Worm (Caenorhabditis elegans): Measurements from ENCODE around the gene Y40H7A.11.

The Y40H7A.11 gene

DNA sequence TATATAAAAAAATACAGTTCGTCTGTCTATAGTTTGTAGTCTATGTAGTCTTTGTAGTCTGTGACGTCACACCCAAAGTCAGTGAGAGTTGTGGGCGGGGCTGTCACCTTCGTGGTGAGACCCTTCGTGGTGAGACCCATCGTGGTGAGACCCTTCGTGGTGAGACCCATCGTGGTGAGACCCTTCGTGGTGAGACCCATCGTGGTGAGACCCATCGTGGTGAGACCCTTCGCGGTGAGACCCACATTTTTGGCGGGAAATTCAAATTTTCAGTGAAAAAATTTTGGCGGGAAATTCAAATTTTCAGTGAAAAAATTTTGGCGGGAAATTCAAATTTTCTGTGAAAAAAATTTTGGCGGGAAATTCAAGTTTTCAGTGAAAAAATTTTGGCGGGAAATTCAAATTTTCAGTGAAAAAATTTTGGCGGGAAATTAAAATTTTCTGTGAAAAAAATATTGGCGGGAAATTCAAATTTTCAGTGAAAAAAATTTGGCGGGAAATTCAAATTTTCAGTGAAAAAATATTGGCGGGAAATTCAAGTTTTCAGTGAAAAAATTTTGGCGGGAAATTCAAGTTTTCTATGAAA lies 31.8 kb downstream of the Y40H7A.11 start:
- TF ChIP-seq Y75B8A.6 (GFP tag; IDR thresholded peaks at IDR 0.05): 0 out of 2 replicates have a peak, but pooled peaks have one; percentile 18
- 0 out of 2 replicates have a peak, but pooled peaks have one; percentile 15 for TF ChIP-seq tag-97 (GFP tag; IDR thresholded peaks at IDR 0.05)
- 0 out of 2 replicates have a peak, but pooled peaks have one; percentile 44 for TF ChIP-seq F44E2.7 (GFP tag; IDR thresholded peaks at IDR 0.05)

DNA sequence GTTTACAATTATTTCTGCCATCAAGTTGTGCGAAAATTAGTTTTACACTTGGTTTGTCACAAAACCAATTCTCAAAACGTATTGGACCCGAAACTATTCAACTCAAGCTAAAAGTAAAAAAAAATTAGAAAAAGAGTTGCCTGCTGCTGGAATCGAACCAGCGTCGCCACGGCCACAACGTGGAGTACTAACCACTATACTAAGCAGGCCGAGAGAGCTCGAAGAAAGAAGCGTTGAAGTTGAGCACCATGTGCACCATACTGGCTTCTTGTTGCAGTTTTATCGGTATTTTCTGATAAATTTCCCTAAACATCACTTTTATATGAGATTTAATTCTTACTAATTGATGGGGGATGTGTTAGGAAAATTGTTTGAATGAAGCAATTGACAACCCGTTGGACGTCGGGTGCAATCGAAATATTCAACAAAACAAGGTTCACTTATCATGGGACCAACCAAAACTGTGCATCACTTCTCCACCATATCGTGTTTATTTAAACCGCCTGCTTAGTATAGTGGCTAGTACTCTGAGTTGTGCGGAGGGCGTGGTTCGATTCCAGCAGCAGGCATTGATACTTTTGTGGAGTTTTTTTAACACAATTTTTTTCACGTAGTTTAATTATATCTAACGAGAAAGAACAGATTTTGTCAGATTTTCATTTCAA lies 32.5 kb downstream of the Y40H7A.11 start:
- peak; percentile 53 for TF ChIP-seq vab-7 (GFP tag; IDR thresholded peaks at IDR 0.05)
- TF ChIP-seq pha-4 (GFP tag; IDR thresholded peaks at IDR 0.05): peak; percentile 49; the same call in 1 of the 2 replicates
- no peak for TF ChIP-seq pha-4 (tag; optimal IDR thresholded peaks at IDR 0.05)
- TF ChIP-seq madf-9 (GFP tag; conservative IDR thresholded peaks at IDR 0.05): 0 out of 2 replicates have a peak, but pooled peaks have one; percentile 8
- TF ChIP-seq daf-8 (GFP tag; IDR thresholded peaks at IDR 0.05): no peak
- TF ChIP-seq ztf-7 (tag; optimal IDR thresholded peaks at IDR 0.05): no peak
- TF ChIP-seq snpc-1.2 (GFP tag; IDR thresholded peaks at IDR 0.05): peak; percentile 96
- TF ChIP-seq nhr-6 (tag; optimal IDR thresholded peaks at IDR 0.05): no peak
- TF ChIP-seq mdt-29 (GFP tag; IDR thresholded peaks at IDR 0.05): 0 out of 2 replicates have a peak, but pooled peaks have one; percentile 44
- no peak for TF ChIP-seq ztf-11 (tag; optimal IDR thresholded peaks at IDR 0.05)
- 0 out of 2 replicates have a peak, but pooled peaks have one; percentile 19 for TF ChIP-seq hmg-1.1 (GFP tag; IDR thresholded peaks at IDR 0.05)
- TF ChIP-seq D1046.2 (GFP tag; IDR thresholded peaks at IDR 0.05): 0 out of 2 replicates have a peak, but pooled peaks have one; percentile 68
- TF ChIP-seq unc-130 (GFP tag; optimal IDR thresholded peaks at IDR 0.05): peak; percentile 8
- no peak for TF ChIP-seq hlh-11 (tag; optimal IDR thresholded peaks at IDR 0.05)
- TF ChIP-seq Y48G9A.11 (GFP tag; IDR thresholded peaks at IDR 0.05): no peak

DNA sequence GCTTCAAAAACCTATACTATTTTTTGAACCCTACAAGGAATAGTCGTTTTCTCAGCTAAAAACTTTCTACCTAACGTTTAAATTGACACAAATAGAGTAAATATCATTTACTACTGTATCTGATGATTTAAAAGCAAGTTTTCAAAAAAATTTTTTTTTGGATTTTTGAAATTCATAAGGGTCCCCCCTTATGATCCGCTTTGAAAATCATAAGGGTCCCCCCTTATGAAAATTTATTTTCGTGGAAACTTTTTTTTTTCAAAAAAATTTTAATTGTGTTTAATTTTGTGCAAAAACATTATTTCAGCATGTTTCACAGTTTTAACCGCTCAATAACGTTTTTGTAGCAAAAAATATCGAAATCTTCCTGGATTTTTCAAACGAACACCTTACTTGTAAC lies 36.1 kb downstream of the Y40H7A.11 start:
- TF ChIP-seq snpc-1.2 (GFP tag; IDR thresholded peaks at IDR 0.05): peak; percentile 72; the same call in 1 of the 2 replicates

DNA sequence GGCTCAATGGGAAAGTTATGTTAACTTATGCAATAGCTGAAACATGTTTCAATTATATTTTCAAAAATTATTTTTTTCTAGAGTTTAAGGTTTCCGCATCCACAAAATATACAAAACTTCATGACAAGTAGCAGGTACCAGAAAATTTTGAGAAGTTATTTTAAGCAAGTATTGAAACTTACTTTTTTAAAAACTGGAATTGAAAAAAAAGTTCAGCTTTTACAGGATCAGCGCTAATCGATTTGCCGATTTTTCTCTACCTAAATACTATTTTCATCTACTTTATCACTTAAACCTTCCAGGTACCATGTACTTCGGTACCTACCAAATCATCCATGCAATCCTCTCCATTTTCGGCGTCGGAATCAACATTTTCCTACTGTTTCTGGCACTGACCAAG lies 40.5 kb downstream of the Y40H7A.11 start, which contains the start of gene srd-23:
TSS of gene srd-23 (plus strand) at position 301 of the 400 bp plus-strand sequence.
- TF ChIP-seq tag-97 (GFP tag; IDR thresholded peaks at IDR 0.05): no peak
- no peak for TF ChIP-seq aly-2 (tag; optimal IDR thresholded peaks at IDR 0.05)
- TF ChIP-seq mdt-29 (GFP tag; IDR thresholded peaks at IDR 0.05): no peak
- TF ChIP-seq fkh-10 (GFP tag; optimal IDR thresholded peaks at IDR 0.05): no peak
- TF ChIP-seq snpc-4 (tag; optimal IDR thresholded peaks at IDR 0.05): no peak
- TF ChIP-seq mep-1 (tag; optimal IDR thresholded peaks at IDR 0.05): no peak
- TF ChIP-seq pqm-1 (tag; optimal IDR thresholded peaks at IDR 0.05): no peak
- no peak for TF ChIP-seq mxl-2 (GFP tag; conservative IDR thresholded peaks at IDR 0.05)
- no peak for TF ChIP-seq ztf-7 (tag; optimal IDR thresholded peaks at IDR 0.05)
- TF ChIP-seq nhr-111 (GFP tag; optimal IDR thresholded peaks at IDR 0.05): no peak
- TF ChIP-seq cey-2 (tag; optimal IDR thresholded peaks at IDR 0.05; ENCODE audit: borderline replicate concordance, insufficient read depth): no peak
- no peak for TF ChIP-seq Y48G9A.11 (GFP tag; IDR thresholded peaks at IDR 0.05)
- TF ChIP-seq daf-8 (GFP tag; IDR thresholded peaks at IDR 0.05): no peak
- TF ChIP-seq lir-3 (tag; optimal IDR thresholded peaks at IDR 0.05): no peak

DNA sequence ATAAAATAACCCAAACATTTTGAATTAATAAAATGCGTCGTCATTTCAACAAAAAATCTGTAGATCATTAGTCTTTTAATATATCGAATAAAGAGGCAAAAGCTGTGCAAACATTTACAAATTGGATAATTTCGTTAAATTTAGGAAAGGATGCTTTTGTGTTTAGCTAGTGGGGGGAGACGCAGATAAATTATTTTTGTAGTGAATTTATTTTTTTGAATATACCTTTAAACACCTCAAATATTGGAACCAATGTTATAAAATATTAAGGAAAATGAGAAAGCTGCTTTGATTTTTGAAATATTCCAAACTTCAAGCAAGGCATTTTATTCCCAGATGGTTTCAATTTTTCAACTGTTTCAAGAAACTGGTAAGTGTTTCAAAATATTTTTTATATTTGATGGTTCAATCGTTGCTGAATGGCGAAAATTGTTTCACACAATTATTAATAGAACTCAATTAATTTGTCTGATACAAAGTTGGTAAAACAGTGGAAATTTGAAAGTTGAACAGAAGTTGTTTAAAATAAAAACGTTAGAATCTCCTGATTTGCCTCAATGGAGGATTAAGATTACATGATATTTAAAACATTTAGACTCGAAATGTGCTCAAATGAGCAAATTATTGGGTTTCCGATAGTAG lies 44.5 kb downstream of the Y40H7A.11 start, which contains the start of gene Y40H7A.4:
TSS of gene Y40H7A.4 (minus strand) at position 51 of the 642 bp plus-strand sequence.
- TF ChIP-seq snpc-1.2 (GFP tag; IDR thresholded peaks at IDR 0.05) (peak; percentile 72; the same call in 1 of the 2 replicates), F10B5.3 (tag; optimal IDR thresholded peaks at IDR 0.05) (no peak), ZK546.5 (tag; optimal IDR thresholded peaks at IDR 0.05) (no peak), mep-1 (tag; optimal IDR thresholded peaks at IDR 0.05) (no peak)
